Fruit fly (Drosophila melanogaster) whole organism, wandering third instar larva: ENCODE data around the gene CG6055.

ENCODE experiments used
- Dfd ChIP-seq: fragments of >200 bp; optimal IDR thresholded peaks from 2 replicates; lab custom pipeline; 2017; ENCODE audit warnings: missing biosample characterization, missing genetic modification characterization
- Mio ChIP-seq: sonication (Bioruptor generic); optimal IDR thresholded peaks from 2 replicates; lab custom pipeline; 2016; ENCODE audit warnings: missing biosample characterization, missing genetic modification characterization
- OdsH ChIP-seq: fragments of 200-800 bp; sonication (Bioruptor generic); optimal IDR thresholded peaks from 2 replicates; lab custom pipeline; 2016; ENCODE audit warnings: missing biosample characterization, mild to moderate bottlenecking, missing genetic modification characterization
- tai ChIP-seq: sonication (Bioruptor generic); optimal IDR thresholded peaks from 2 replicates; lab custom pipeline; 2016; ENCODE audit warnings: missing biosample characterization, missing genetic modification characterization

dm6 chr2L:7440458-7441018, 25.8 kb upstream of the CG6055 start:
- TF ChIP-seq Dfd (GFP tag; lab: Kevin White, UChicago) (no peak), tai (GFP tag; lab: Kevin White, UChicago) (no peak), OdsH (GFP tag; lab: Kevin White, UChicago) (no peak), Mio (GFP tag; lab: Kevin White, UChicago) (no peak)
